Worm (Caenorhabditis elegans): ENCODE measurements around the gene F40A3.6.

The F40A3.6 gene

ce11 chrV:7893812-7894381, at the start of gene F40A3.6 (continued):
- TF ChIP-seq aly-2 (tag; optimal IDR thresholded peaks at IDR 0.05) (no peak), C16A3.4 (tag; optimal IDR thresholded peaks at IDR 0.05) (no peak), nhr-76 (tag; optimal IDR thresholded peaks at IDR 0.05) (no peak), Y116A8C.19 (tag; optimal IDR thresholded peaks at IDR 0.05; ENCODE audit: borderline replicate concordance) (no peak), irx-1 (tag; optimal IDR thresholded peaks at IDR 0.05) (no peak), snu-23 (GFP tag; optimal IDR thresholded peaks at IDR 0.05) (peak; percentile 62), ceh-8 (GFP tag; optimal IDR thresholded peaks at IDR 0.05) (no peak), sptf-1 (tag; optimal IDR thresholded peaks at IDR 0.05) (no peak), unc-130 (tag; optimal IDR thresholded peaks at IDR 0.05) (no peak), lsy-2 (tag; optimal IDR thresholded peaks at IDR 0.05) (peak; percentile 39 to 41), hlh-17 (GFP tag; optimal IDR thresholded peaks at IDR 0.05; ENCODE audit: borderline replicate concordance) (no peak), unc-98 (GFP tag; IDR thresholded peaks at IDR 0.05) (no peak), ets-5 (GFP tag; IDR thresholded peaks at IDR 0.05) (no peak), efl-3 (GFP tag; optimal IDR thresholded peaks at IDR 0.05) (no peak), unc-62 (GFP tag; optimal IDR thresholded peaks at IDR 0.05) (no peak), pax-3 (tag; optimal IDR thresholded peaks at IDR 0.05) (no peak), F16B12.6 (tag; optimal IDR thresholded peaks at IDR 0.05) (no peak), lin-35 (GFP tag; optimal IDR thresholded peaks at IDR 0.05) (no peak), pqm-1 (tag; optimal IDR thresholded peaks at IDR 0.05) (no peak), isw-1 (GFP tag; IDR thresholded peaks at IDR 0.05) (no peak), egl-27 (tag; optimal IDR thresholded peaks at IDR 0.05) (no peak), dsc-1 (tag; optimal IDR thresholded peaks at IDR 0.05) (peak; percentile 54), elt-2 (tag; optimal IDR thresholded peaks at IDR 0.05) (no peak), nhr-90 (tag; optimal IDR thresholded peaks at IDR 0.05; ENCODE audit: poor library complexity) (no peak), grh-1 (GFP tag; IDR thresholded peaks at IDR 0.05) (no peak), zip-4 (GFP tag; optimal IDR thresholded peaks at IDR 0.05) (no peak), skn-1 (tag; optimal IDR thresholded peaks at IDR 0.05) (no peak), ama-1 (optimal IDR thresholded peaks at IDR 0.05) (no peak), lir-3 (tag; optimal IDR thresholded peaks at IDR 0.05; ENCODE audit: poor library complexity) (no peak), lin-13 (GFP tag; optimal IDR thresholded peaks at IDR 0.05) (no peak), nhr-237 (tag; optimal IDR thresholded peaks at IDR 0.05) (no peak)

- TF ChIP-seq xbp-1 (tag; optimal IDR thresholded peaks at IDR 0.05) (no peak), isw-1 (GFP tag; IDR thresholded peaks at IDR 0.05) (no peak), hlh-4 (tag; optimal IDR thresholded peaks at IDR 0.05) (no peak), C04F5.9 (tag; optimal IDR thresholded peaks at IDR 0.05) (no peak), F16B12.6 (tag; optimal IDR thresholded peaks at IDR 0.05) (no peak), fkh-4 (tag; optimal IDR thresholded peaks at IDR 0.05; ENCODE audit: borderline replicate concordance) (no peak)
Observed at ce11 chrV:7940299-7940698, 46.6 kb upstream of the F40A3.6 start, which contains the start of gene srt-53. Gene srt-53 (minus strand): TSS chrV:7940399.

ce11 chrV:7937152-7937551, 43.5 kb upstream of the F40A3.6 start, which contains the start of gene srsx-3:
Gene srsx-3 (minus strand): TSS chrV:7937252.
- no peak for TF ChIP-seq sox-4 (tag; optimal IDR thresholded peaks at IDR 0.05)
- TF ChIP-seq nhr-237 (tag; optimal IDR thresholded peaks at IDR 0.05) = no peak
- TF ChIP-seq elt-3 (tag; optimal IDR thresholded peaks at IDR 0.05) = no peak
- no peak for TF ChIP-seq egl-27 (tag; optimal IDR thresholded peaks at IDR 0.05)

ce11 chrV:7932998-7933397, 39.3 kb upstream of the F40A3.6 start, which contains the start of gene ncx-10:
Gene ncx-10 (minus strand): TSS chrV:7933098.
- no peak for TF ChIP-seq nhr-71 (tag; optimal IDR thresholded peaks at IDR 0.05)
- TF ChIP-seq grh-1 (GFP tag; IDR thresholded peaks at IDR 0.05) = no peak
- TF ChIP-seq dsc-1 (tag; optimal IDR thresholded peaks at IDR 0.05) = no peak
- no peak for TF ChIP-seq nhr-11 (tag; optimal IDR thresholded peaks at IDR 0.05)
- TF ChIP-seq snpc-4 (tag; optimal IDR thresholded peaks at IDR 0.05) = no peak
- TF ChIP-seq C16A3.4 (tag; optimal IDR thresholded peaks at IDR 0.05) = no peak
- no peak for TF ChIP-seq ama-1 (optimal IDR thresholded peaks at IDR 0.05)
- no peak for TF ChIP-seq unc-130 (tag; optimal IDR thresholded peaks at IDR 0.05)
- TF ChIP-seq efl-1 (optimal IDR thresholded peaks at IDR 0.05) = no peak
- TF ChIP-seq efl-1 (GFP tag; optimal IDR thresholded peaks at IDR 0.05 in 1 of 2) = no peak
- TF ChIP-seq tlp-1 (tag; optimal IDR thresholded peaks at IDR 0.05) = no peak
- TF ChIP-seq mab-9 (GFP tag; IDR thresholded peaks at IDR 0.05) = no peak
- no peak for TF ChIP-seq nhr-20 (tag; optimal IDR thresholded peaks at IDR 0.05)
